Worm (Caenorhabditis elegans) whole organism, L2 larva: ENCODE data around the gene msp-142.
A peak's percentile ranks its signal among the peaks of the same experiment; 100 is the strongest.

Source experiments
- C34F6.9 ChIP-seq: fragments of 150-350 bp; optimal IDR thresholded peaks from 2 replicates; lab custom pipeline; 2014; ENCODE audit warnings: missing biosample characterization, missing genetic modification characterization
- F13H6.1 ChIP-seq: sonication (generic microtip); optimal IDR thresholded peaks from 2 replicates; lab custom pipeline; 2016; ENCODE audit warnings: missing genetic modification characterization, missing compliant biosample characterization
- R02D3.7 ChIP-seq: fragments of 150-350 bp; optimal IDR thresholded peaks from 2 replicates; lab custom pipeline; 2014; ENCODE audit warnings: missing biosample characterization, missing genetic modification characterization
- Y55F3AM.14 ChIP-seq: fragments of 200-800 bp; sonication (Bioruptor generic); optimal IDR thresholded peaks from 2 replicates; lab custom pipeline; 2018; ENCODE audit warnings: mild to moderate bottlenecking, missing genetic modification characterization, missing compliant biosample characterization
- ZK546.5 ChIP-seq: sonication (generic microtip); optimal IDR thresholded peaks from 2 replicates; lab custom pipeline; 2017; ENCODE audit warnings: missing biosample characterization, missing genetic modification characterization
- alr-1 ChIP-seq: fragments of 150-350 bp; optimal IDR thresholded peaks from 2 replicates; lab custom pipeline; 2014; ENCODE audit warnings: missing biosample characterization, missing genetic modification characterization
- aly-2 ChIP-seq: fragments of 150-350 bp; optimal IDR thresholded peaks from 2 replicates; lab custom pipeline; 2014; ENCODE audit warnings: missing biosample characterization, missing genetic modification characterization
- ceh-16 ChIP-seq: fragments of 150-350 bp; optimal IDR thresholded peaks from 2 replicates; lab custom pipeline; 2014; ENCODE audit warnings: missing biosample characterization, missing genetic modification characterization
- egl-27 ChIP-seq: sonication (generic microtip); optimal IDR thresholded peaks from 3 replicates; lab custom pipeline; 2017; ENCODE audit warnings: missing biosample characterization, missing genetic modification reagents, missing genetic modification characterization
- elt-1 ChIP-seq: fragments of 150-350 bp; optimal IDR thresholded peaks from 2 replicates; lab custom pipeline; 2014; ENCODE audit warnings: missing biosample characterization, missing genetic modification characterization
- elt-3 ChIP-seq: sonication (generic microtip); optimal IDR thresholded peaks from 2 replicates; lab custom pipeline; 2017; ENCODE audit warnings: missing biosample characterization, missing genetic modification characterization
- gmeb-1 ChIP-seq: fragments of 150-350 bp; optimal IDR thresholded peaks from 2 replicates; lab custom pipeline; 2014; ENCODE audit warnings: missing biosample characterization, missing genetic modification characterization
- lin-11 ChIP-seq: fragments of 150-350 bp; sonication (generic microtip); optimal IDR thresholded peaks from 2 replicates; lab custom pipeline; 2014; ENCODE audit warnings: missing biosample characterization, missing genetic modification characterization, inconsistent platforms, mixed read lengths
- lin-13 ChIP-seq: fragments of 150-350 bp; optimal IDR thresholded peaks from 2 replicates; lab custom pipeline; 2014; ENCODE audit warnings: missing biosample characterization, missing genetic modification reagents, missing genetic modification characterization
- lsy-2 ChIP-seq, 2 experiments: fragments of 150-350 bp in 1 of 2; sonication (generic microtip) in 1 of 2; optimal IDR thresholded peaks; 2 replicates each; lab custom pipeline; 2014 to 2017; ENCODE audit warnings: missing biosample characterization in 2 of 2, missing genetic modification characterization in 2 of 2
- mab-5 ChIP-seq: fragments of 150-350 bp; optimal IDR thresholded peaks from 2 replicates; lab custom pipeline; 2014; ENCODE audit warnings: missing biosample characterization, missing genetic modification characterization
- nhr-11 ChIP-seq: fragments of 150-350 bp; optimal IDR thresholded peaks from 2 replicates; lab custom pipeline; 2014; ENCODE audit warnings: missing biosample characterization, missing genetic modification characterization
- nhr-129 ChIP-seq: fragments of 150-350 bp; optimal IDR thresholded peaks from 2 replicates; lab custom pipeline; 2014; ENCODE audit warnings: missing biosample characterization, missing genetic modification characterization
- nhr-21 ChIP-seq: fragments of 150-350 bp; optimal IDR thresholded peaks from 2 replicates; lab custom pipeline; 2014; ENCODE audit warnings: missing biosample characterization, missing genetic modification characterization
- nhr-237 ChIP-seq: fragments of 150-350 bp; optimal IDR thresholded peaks from 2 replicates; lab custom pipeline; 2014; ENCODE audit warnings: missing biosample characterization, missing genetic modification characterization
- nhr-25 ChIP-seq: fragments of 150-350 bp; sonication (generic microtip); optimal IDR thresholded peaks from 3 replicates; lab custom pipeline; 2014; ENCODE audit warnings: missing biosample characterization, missing genetic modification characterization
- nhr-6 ChIP-seq: fragments of 150-350 bp; optimal IDR thresholded peaks from 2 replicates; lab custom pipeline; 2014; ENCODE audit warnings: missing biosample characterization, missing genetic modification characterization
- nhr-77 ChIP-seq: fragments of 150-350 bp; optimal IDR thresholded peaks from 2 replicates; lab custom pipeline; 2014; ENCODE audit warnings: missing biosample characterization, missing genetic modification characterization
- peb-1 ChIP-seq: fragments of 150-350 bp; optimal IDR thresholded peaks from 2 replicates; lab custom pipeline; 2014; ENCODE audit warnings: missing biosample characterization, missing genetic modification characterization
- sem-4 ChIP-seq: fragments of 150-350 bp; optimal IDR thresholded peaks from 2 replicates; lab custom pipeline; 2014; ENCODE audit warnings: missing biosample characterization, missing genetic modification reagents, missing genetic modification characterization
- skn-1 ChIP-seq: sonication (generic microtip); optimal IDR thresholded peaks from 2 replicates; lab custom pipeline; 2017; ENCODE audit warnings: missing biosample characterization, missing genetic modification characterization
- sma-3 ChIP-seq: sonication (generic microtip); optimal IDR thresholded peaks from 2 replicates; lab custom pipeline; 2016; ENCODE audit warnings: missing genetic modification reagents, missing genetic modification characterization, missing compliant biosample characterization
- sma-9 ChIP-seq, 2 experiments: fragments of 150-350 bp in 1 of 2; sonication (generic microtip) in 1 of 2; optimal IDR thresholded peaks; 2 replicates each; lab custom pipeline; 2014 to 2016; ENCODE audit warnings: missing genetic modification characterization in 2 of 2, mild to moderate bottlenecking in 1 of 2, missing biosample characterization in 1 of 2, missing compliant biosample characterization in 1 of 2, missing genetic modification reagents in 1 of 2, moderate library complexity in 1 of 2
- snpc-4 ChIP-seq: fragments of 150-350 bp; optimal IDR thresholded peaks from 2 replicates; lab custom pipeline; 2014; ENCODE audit warnings: missing biosample characterization, missing genetic modification characterization
- unc-39 ChIP-seq: fragments of 150-350 bp; optimal IDR thresholded peaks from 2 replicates; lab custom pipeline; 2014; ENCODE audit warnings: missing biosample characterization, missing genetic modification characterization
- unc-55 ChIP-seq: fragments of 150-350 bp; sonication (generic microtip); optimal IDR thresholded peaks from 3 replicates; lab custom pipeline; 2014; ENCODE audit warnings: missing biosample characterization, missing genetic modification reagents, missing genetic modification characterization
- unc-62 ChIP-seq: fragments of 150-350 bp; optimal IDR thresholded peaks from 2 replicates; lab custom pipeline; 2014; ENCODE audit warnings: missing biosample characterization, missing genetic modification reagents, missing genetic modification characterization
- zag-1 ChIP-seq: fragments of 150-350 bp; optimal IDR thresholded peaks from 2 replicates; lab custom pipeline; 2014; ENCODE audit warnings: missing biosample characterization, missing genetic modification characterization
- ztf-1 ChIP-seq: fragments of 200-800 bp; sonication (Bioruptor generic); conservative IDR thresholded peaks from 2 replicates; pipeline ENCODE4 v1.3.6; 2022; ENCODE audit warnings: missing genetic modification characterization, missing compliant biosample characterization
- ztf-11 ChIP-seq: sonication (generic microtip); optimal IDR thresholded peaks from 2 replicates; lab custom pipeline; 2017; ENCODE audit warnings: missing biosample characterization, missing genetic modification characterization
- ztf-4 ChIP-seq: fragments of 150-350 bp; optimal IDR thresholded peaks from 2 replicates; lab custom pipeline; 2014; ENCODE audit warnings: missing biosample characterization, missing genetic modification characterization

Gene msp-142

DNA sequence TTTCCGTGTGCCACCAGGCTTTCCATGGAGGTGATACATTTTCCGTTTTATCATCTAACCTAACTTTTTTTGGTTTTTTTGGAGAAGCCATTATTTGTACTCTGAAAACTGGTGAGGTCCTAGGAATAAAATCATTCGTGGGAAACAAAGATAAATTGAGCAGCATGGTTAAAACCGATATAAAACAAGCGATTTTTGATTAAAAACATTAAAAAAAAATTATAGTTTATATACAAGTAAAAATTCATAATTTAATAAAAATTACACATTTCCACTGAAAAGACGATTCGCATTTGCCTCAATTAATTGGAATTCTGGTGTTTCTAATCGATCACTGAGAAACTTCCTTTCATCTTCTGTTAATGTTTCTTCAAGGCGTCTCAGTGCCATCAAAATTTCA lies 40.7 kb downstream of the msp-142 start, which contains the start of gene ZK1248.15:
Gene ZK1248.15, minus strand, starts transcription at position 101 of the 400 bp plus-strand sequence.
- TF ChIP-seq nhr-21 (tag; lab: Kevin White, UChicago) = no peak
- TF ChIP-seq ceh-16 (tag; lab: Kevin White, UChicago) = no peak
- no peak for TF ChIP-seq R02D3.7 (tag; lab: Kevin White, UChicago)
- no peak for TF ChIP-seq nhr-77 (tag; lab: Kevin White, UChicago)
- TF ChIP-seq peb-1 (tag; lab: Kevin White, UChicago) = no peak
- no peak for TF ChIP-seq Y55F3AM.14 (GFP tag; lab: Kevin White, UChicago)
- no peak for TF ChIP-seq ztf-1 (GFP tag; lab: Robert Waterston, UW)
- TF ChIP-seq unc-55 (GFP tag; lab: Kevin White, UChicago) = no peak
- TF ChIP-seq nhr-129 = no peak
- no peak for TF ChIP-seq F13H6.1 (tag; lab: Kevin White, UChicago)
- TF ChIP-seq skn-1 = no peak
- no peak for TF ChIP-seq ztf-4 (tag; lab: Kevin White, UChicago)
- TF ChIP-seq nhr-237 (tag; lab: Kevin White, UChicago) = no peak

- peak; percentile 36 for TF ChIP-seq C34F6.9
- TF ChIP-seq nhr-129 = peak; percentile 44
- no peak for TF ChIP-seq ztf-1 (GFP tag; lab: Robert Waterston, UW)
- peak; percentile 34 for TF ChIP-seq gmeb-1 (tag; lab: Kevin White, UChicago)
- peak; percentile 4 to 63 for TF ChIP-seq lsy-2 (tag; optimal IDR thresholded peaks at IDR 0.05; lab: Kevin White, UChicago)
- no peak for TF ChIP-seq nhr-237 (tag; lab: Kevin White, UChicago)
- TF ChIP-seq R02D3.7 (tag; lab: Kevin White, UChicago) = peak; percentile 67
- peak; percentile 57 for TF ChIP-seq unc-55 (GFP tag; lab: Kevin White, UChicago)
- TF ChIP-seq elt-3 (tag; lab: Kevin White, UChicago) = no peak
- TF ChIP-seq sma-9 (GFP tag; optimal IDR thresholded peaks at IDR 0.05; lab: Kevin White, UChicago) = peak; percentile 13
- TF ChIP-seq sma-9 (tag; optimal IDR thresholded peaks at IDR 0.05; lab: Kevin White, UChicago) = no peak
Measured at ce11 chrII:5839227-5839626, 41.5 kb downstream of the msp-142 start, which contains the start of gene ZK1248.19. ZK1248.19 (minus strand) TSS chrII:5839414.

ce11 chrII:5841053-5841547 lies 43.4 kb downstream of the msp-142 start, which contains the start of gene lec-5:
lec-5 (minus strand) TSS chrII:5841103.
- TF ChIP-seq sem-4 (tag; lab: Kevin White, UChicago) (no peak), F13H6.1 (tag; lab: Kevin White, UChicago) (peak; percentile 48), mab-5 (peak; percentile 25), snpc-4 (tag; lab: Kevin White, UChicago) (no peak), R02D3.7 (tag; lab: Kevin White, UChicago) (no peak), nhr-129 (peak; percentile 45), sma-3 (GFP tag; lab: Kevin White, UChicago) (no peak), lin-11 (no peak), nhr-11 (no peak), ztf-11 (tag; lab: Kevin White, UChicago) (no peak), alr-1 (no peak), elt-1 (tag; lab: Kevin White, UChicago) (no peak), lin-13 (GFP tag; lab: Kevin White, UChicago) (no peak), sma-9 (GFP tag; optimal IDR thresholded peaks at IDR 0.05; lab: Kevin White, UChicago) (peak; percentile 60), sma-9 (tag; optimal IDR thresholded peaks at IDR 0.05; lab: Kevin White, UChicago) (no peak), aly-2 (tag; lab: Kevin White, UChicago) (no peak), lsy-2 (tag; optimal IDR thresholded peaks at IDR 0.05; lab: Kevin White, UChicago) (peak in 1 of 2 experiments; percentile 33)

- TF ChIP-seq ZK546.5 (tag; lab: Kevin White, UChicago) (no peak), nhr-25 (no peak), sma-9 (GFP tag; optimal IDR thresholded peaks at IDR 0.05; lab: Kevin White, UChicago) (no peak), sma-9 (tag; optimal IDR thresholded peaks at IDR 0.05; lab: Kevin White, UChicago) (no peak), egl-27 (tag; lab: Kevin White, UChicago) (no peak), nhr-77 (tag; lab: Kevin White, UChicago) (no peak), zag-1 (no peak), unc-62 (GFP tag; lab: Kevin White, UChicago) (no peak), peb-1 (tag; lab: Kevin White, UChicago) (no peak), skn-1 (no peak), nhr-6 (tag; lab: Kevin White, UChicago) (no peak), unc-39 (tag; lab: Kevin White, UChicago) (no peak), ceh-16 (tag; lab: Kevin White, UChicago) (no peak), gmeb-1 (tag; lab: Kevin White, UChicago) (no peak), lsy-2 (tag; optimal IDR thresholded peaks at IDR 0.05; lab: Kevin White, UChicago) (no peak)
Measured at ce11 chrII:5841866-5842265, 44.1 kb downstream of the msp-142 start, which contains the start of gene nep-25. nep-25 (plus strand) TSS chrII:5842240.
